Fruit fly (Drosophila melanogaster) whole organism, wandering third instar larva: Measurements from ENCODE around the gene Bx.

Experiments
- Abd-B ChIP-seq: fragments of >200 bp; optimal IDR thresholded peaks from 2 replicates; lab custom pipeline; 2017; ENCODE audit warnings: missing biosample characterization, missing genetic modification characterization
- CG32264 ChIP-seq: fragments of 200-800 bp; sonication (Bioruptor generic); optimal IDR thresholded peaks from 2 replicates; lab custom pipeline; 2016; ENCODE audit warnings: missing biosample characterization, missing genetic modification characterization
- CG9705 ChIP-seq: fragments of 200-800 bp; sonication (Bioruptor generic); optimal IDR thresholded peaks from 2 replicates; lab custom pipeline; 2018; ENCODE audit warnings: missing biosample characterization, mild to moderate bottlenecking, missing genetic modification characterization
- CrebA ChIP-seq: fragments of 200-800 bp; sonication (Bioruptor generic); optimal IDR thresholded peaks from 2 replicates; lab custom pipeline; 2016; ENCODE audit warnings: missing biosample characterization, mild to moderate bottlenecking, missing genetic modification characterization, borderline replicate concordance
- Dfd ChIP-seq: fragments of >200 bp; optimal IDR thresholded peaks from 2 replicates; lab custom pipeline; 2017; ENCODE audit warnings: missing biosample characterization, missing genetic modification characterization
- Dif ChIP-seq: fragments of 200-275, 200-300 bp; sonication (Bioruptor generic); optimal IDR thresholded peaks from 2 replicates; lab custom pipeline; 2018; ENCODE audit warnings: missing biosample characterization, missing genetic modification characterization; ENCODE audit not compliant: partially characterized antibody
- GATAd ChIP-seq: sonication (Bioruptor generic); optimal IDR thresholded peaks from 2 replicates; lab custom pipeline; 2016; ENCODE audit warnings: missing biosample characterization, missing genetic modification characterization
- HLH106 ChIP-seq: fragments of 200-800 bp; optimal IDR thresholded peaks from 3 replicates; lab custom pipeline; 2019; ENCODE audit warnings: missing biosample characterization, mild to moderate bottlenecking, missing genetic modification characterization, moderate library complexity
- Hnf4 ChIP-seq: fragments of 200-800 bp; sonication (Bioruptor generic); optimal IDR thresholded peaks from 2 replicates; lab custom pipeline; 2016; ENCODE audit warnings: missing biosample characterization, mild to moderate bottlenecking, missing genetic modification characterization
- Hr78 ChIP-seq: fragments of >200 bp; optimal IDR thresholded peaks from 2 replicates; lab custom pipeline; 2017; ENCODE audit warnings: missing biosample characterization, missing genetic modification characterization
- Hr83 ChIP-seq: fragments of 200-300 bp; sonication (Bioruptor generic); optimal IDR thresholded peaks from 2 replicates; lab custom pipeline; 2016; ENCODE audit warnings: missing biosample characterization, mild to moderate bottlenecking, missing genetic modification characterization, moderate library complexity; ENCODE audit not compliant: poor library complexity, severe bottlenecking
- Jra ChIP-seq: sonication (Bioruptor generic); optimal IDR thresholded peaks from 2 replicates; lab custom pipeline; 2016; ENCODE audit warnings: missing biosample characterization, missing genetic modification characterization
- Mio ChIP-seq: sonication (Bioruptor generic); optimal IDR thresholded peaks from 2 replicates; lab custom pipeline; 2016; ENCODE audit warnings: missing biosample characterization, missing genetic modification characterization
- Myc ChIP-seq: fragments of >200 bp; optimal IDR thresholded peaks from 2 replicates; lab custom pipeline; 2017
- N ChIP-seq: fragments of >200 bp; optimal IDR thresholded peaks from 2 replicates; lab custom pipeline; 2018; ENCODE audit warnings: missing biosample characterization, missing external identifiers, missing genetic modification characterization
- OdsH ChIP-seq: fragments of 200-800 bp; sonication (Bioruptor generic); optimal IDR thresholded peaks from 2 replicates; lab custom pipeline; 2016; ENCODE audit warnings: missing biosample characterization, mild to moderate bottlenecking, missing genetic modification characterization
- Rel ChIP-seq, 2 experiments: fragments of 200-800 bp; sonication (Bioruptor generic) in 1 of 2; optimal IDR thresholded peaks; 2 replicates in 1 of 2; 3 replicates in 1 of 2; lab custom pipeline; 2016 to 2019; ENCODE audit warnings: mild to moderate bottlenecking in 2 of 2, missing biosample characterization in 2 of 2, missing genetic modification characterization in 2 of 2, moderate library complexity in 1 of 2
- Sp1 ChIP-seq: fragments of 200-800 bp; sonication (Bioruptor generic); optimal IDR thresholded peaks from 3 replicates; lab custom pipeline; 2019; ENCODE audit warnings: missing biosample characterization, mild to moderate bottlenecking, missing genetic modification characterization, moderate library complexity
- Vsx2 ChIP-seq: fragments of 200-300, 225-300 bp; sonication (Bioruptor generic); optimal IDR thresholded peaks from 2 replicates; lab custom pipeline; 2018; ENCODE audit warnings: missing biosample characterization, missing genetic modification characterization; ENCODE audit not compliant: partially characterized antibody
- br ChIP-seq: fragments of 200-800 bp; sonication (Bioruptor generic); optimal IDR thresholded peaks from 2 replicates; lab custom pipeline; 2016; ENCODE audit warnings: missing biosample characterization, missing genetic modification characterization
- brk ChIP-seq: fragments of 200-800 bp; sonication (Bioruptor generic); optimal IDR thresholded peaks from 2 replicates; lab custom pipeline; 2016; ENCODE audit warnings: missing biosample characterization, mild to moderate bottlenecking, missing genetic modification characterization
- dl ChIP-seq, 2 experiments: fragments of 175-275, 200-275 bp in 1 of 2; fragments of 200-275 bp in 1 of 2; sonication (Bioruptor generic); optimal IDR thresholded peaks; lab custom pipeline; 2018; ENCODE audit warnings: mild to moderate bottlenecking in 2 of 2, missing biosample characterization in 2 of 2, missing genetic modification characterization in 2 of 2, moderate library complexity in 2 of 2; ENCODE audit not compliant: partially characterized antibody in 2 of 2, insufficient read depth in 1 of 2
- dmrt93B ChIP-seq: fragments of 200-800 bp; sonication (Bioruptor generic); optimal IDR thresholded peaks from 2 replicates; lab custom pipeline; 2018; ENCODE audit warnings: missing biosample characterization, mild to moderate bottlenecking, missing genetic modification characterization
- dsf ChIP-seq: sonication (Bioruptor generic); optimal IDR thresholded peaks from 2 replicates; lab custom pipeline; 2016; ENCODE audit warnings: missing biosample characterization, missing genetic modification characterization, borderline replicate concordance
- ey ChIP-seq: fragments of 200-800 bp; sonication (Bioruptor generic); optimal IDR thresholded peaks from 2 replicates; lab custom pipeline; 2016; ENCODE audit warnings: missing biosample characterization, missing genetic modification characterization
- foxo ChIP-seq, 2 experiments: fragments of 200-800 bp; sonication (Bioruptor generic); optimal IDR thresholded peaks; 2 replicates in 1 of 2; 3 replicates in 1 of 2; lab custom pipeline; 2016 to 2017; ENCODE audit warnings: missing biosample characterization in 2 of 2, missing genetic modification characterization in 2 of 2
- fru ChIP-seq: fragments of 200-800 bp; sonication (Bioruptor generic); optimal IDR thresholded peaks from 3 replicates; lab custom pipeline; 2016; ENCODE audit warnings: missing biosample characterization, mild to moderate bottlenecking, missing genetic modification characterization
- h ChIP-seq: fragments of 200-800 bp; sonication (Bioruptor generic); optimal IDR thresholded peaks from 3 replicates; lab custom pipeline; 2016; ENCODE audit warnings: missing biosample characterization, mild to moderate bottlenecking, missing genetic modification characterization
- jim ChIP-seq: fragments of 175-275, 200-325 bp; sonication (Bioruptor generic); optimal IDR thresholded peaks from 2 replicates; lab custom pipeline; 2016; ENCODE audit warnings: missing biosample characterization, mild to moderate bottlenecking, missing genetic modification characterization
- lola ChIP-seq: fragments of >200 bp; optimal IDR thresholded peaks from 2 replicates; lab custom pipeline; 2017; ENCODE audit warnings: missing biosample characterization, missing genetic modification characterization
- pan ChIP-seq: fragments of >200 bp; optimal IDR thresholded peaks from 2 replicates; lab custom pipeline; 2017
- psq ChIP-seq: fragments of 200-800 bp; sonication (Bioruptor generic); optimal IDR thresholded peaks from 3 replicates; lab custom pipeline; 2017; ENCODE audit warnings: missing biosample characterization, mild to moderate bottlenecking, missing genetic modification characterization, moderate library complexity
- rgr ChIP-seq: fragments of 200-800 bp; sonication (Bioruptor generic); optimal IDR thresholded peaks from 3 replicates; lab custom pipeline; 2016; ENCODE audit warnings: missing biosample characterization, mild to moderate bottlenecking, missing genetic modification characterization
- sage ChIP-seq: fragments of 200-800 bp; sonication (Bioruptor generic); optimal IDR thresholded peaks from 2 replicates; lab custom pipeline; 2016; ENCODE audit warnings: missing biosample characterization, mild to moderate bottlenecking, missing genetic modification characterization
- sv ChIP-seq: fragments of 200-800 bp; sonication (Bioruptor generic); optimal IDR thresholded peaks from 3 replicates; lab custom pipeline; 2016; ENCODE audit warnings: missing biosample characterization, missing genetic modification characterization
- tai ChIP-seq: sonication (Bioruptor generic); optimal IDR thresholded peaks from 2 replicates; lab custom pipeline; 2016; ENCODE audit warnings: missing biosample characterization, missing genetic modification characterization
- usp ChIP-seq: fragments of >200 bp; optimal IDR thresholded peaks from 2 replicates; lab custom pipeline; 2017; ENCODE audit warnings: missing biosample characterization, missing genetic modification characterization
- woc ChIP-seq: sonication (Bioruptor generic); optimal IDR thresholded peaks from 2 replicates; lab custom pipeline; 2016; ENCODE audit warnings: missing biosample characterization, mild to moderate bottlenecking, missing genetic modification characterization

Gene Bx

dm6 chrX:18524594-18525266 lies 9.5 kb downstream of the Bx start:
- peak; percentile 15 for TF ChIP-seq fru (GFP tag; lab: Kevin White, UChicago)
- TF ChIP-seq CG9705 (GFP tag; lab: Kevin White, UChicago), result no peak
- peak; percentile 11 for TF ChIP-seq br (GFP tag; lab: Kevin White, UChicago)
- TF ChIP-seq Sp1 (GFP tag; lab: Kevin White, UChicago), result peak; percentile 24
- TF ChIP-seq CrebA, result no peak
- TF ChIP-seq dmrt93B (GFP tag; lab: Kevin White, UChicago), result peak; percentile 8
- peak in 1 of 2 experiments; percentile 45 for TF ChIP-seq foxo (GFP tag; optimal IDR thresholded peaks at IDR 0.05; lab: Kevin White, UChicago)
- TF ChIP-seq woc (GFP tag; lab: Kevin White, UChicago), result no peak
- TF ChIP-seq h, result peak; percentile 1
- peak; percentile 15 for TF ChIP-seq HLH106 (tag; lab: Kevin White, UChicago)
- TF ChIP-seq, all 38 proteins: peak for 7

dm6 chrX:18528166-18528733 lies 13.0 kb downstream of the Bx start, which contains the start of the genes CG15042 and CG15047:
CG15042 (minus strand) TSS chrX:18528266.
CG15047 (plus strand) TSS chrX:18528683.
- TF ChIP-seq rgr (no peak), sage (no peak), CG32264 (GFP tag; lab: Kevin White, UChicago) (no peak), CrebA (no peak), Vsx2 (no peak), lola (GFP tag; lab: Kevin White, UChicago) (no peak), Myc (lab: Kevin White, UChicago) (no peak), woc (GFP tag; lab: Kevin White, UChicago) (no peak), Sp1 (GFP tag; lab: Kevin White, UChicago) (no peak), dsf (GFP tag; lab: Kevin White, UChicago) (no peak)

- no peak for TF ChIP-seq N (GFP tag; lab: Kevin White, UChicago)
- TF ChIP-seq rgr, result peak; percentile 40
- no peak for TF ChIP-seq lola (GFP tag; lab: Kevin White, UChicago)
- no peak for TF ChIP-seq sv (GFP tag; lab: Kevin White, UChicago)
- peak; percentile 20 for TF ChIP-seq OdsH (GFP tag; lab: Kevin White, UChicago)
- no peak for TF ChIP-seq jim (GFP tag; lab: Kevin White, UChicago)
- TF ChIP-seq Vsx2, result no peak
- TF ChIP-seq brk (GFP tag; lab: Kevin White, UChicago), result no peak
- no peak for TF ChIP-seq CG9705 (GFP tag; lab: Kevin White, UChicago)
- TF ChIP-seq fru (GFP tag; lab: Kevin White, UChicago), result peak; percentile 31
- TF ChIP-seq Rel (GFP tag; optimal IDR thresholded peaks at IDR 0.05; lab: Kevin White, UChicago), result no peak
- TF ChIP-seq Rel (tag; optimal IDR thresholded peaks at IDR 0.05; lab: Kevin White, UChicago), result no peak
- no peak for TF ChIP-seq Hr78 (GFP tag; lab: Kevin White, UChicago)
- TF ChIP-seq Hr83, result no peak
- TF ChIP-seq Mio (GFP tag; lab: Kevin White, UChicago), result no peak
- TF ChIP-seq h, result peak; percentile 15
- no peak for TF ChIP-seq Jra (GFP tag; lab: Kevin White, UChicago)
- no peak for TF ChIP-seq tai (GFP tag; lab: Kevin White, UChicago)
- TF ChIP-seq GATAd (GFP tag; lab: Kevin White, UChicago), result no peak
- TF ChIP-seq br (GFP tag; lab: Kevin White, UChicago), result no peak
- TF ChIP-seq Dif (GFP tag; lab: Kevin White, UChicago), result no peak
- TF ChIP-seq Myc (lab: Kevin White, UChicago), result no peak
- TF ChIP-seq Sp1 (GFP tag; lab: Kevin White, UChicago), result peak; percentile 28
- TF ChIP-seq Hnf4 (GFP tag; lab: Kevin White, UChicago), result no peak
- peak in 1 of 2 experiments; percentile 31 for TF ChIP-seq foxo (GFP tag; optimal IDR thresholded peaks at IDR 0.05; lab: Kevin White, UChicago)
- peak; percentile 2 for TF ChIP-seq psq (GFP tag; lab: Kevin White, UChicago)
- no peak for TF ChIP-seq usp (GFP tag; lab: Kevin White, UChicago)
- no peak for TF ChIP-seq woc (GFP tag; lab: Kevin White, UChicago)
- no peak for TF ChIP-seq dl (GFP tag; optimal IDR thresholded peaks at IDR 0.05; lab: Kevin White, UChicago; ENCODE audit: insufficient read depth in 1 of 2, partially characterized antibody in 2 of 2)
- no peak for TF ChIP-seq dmrt93B (GFP tag; lab: Kevin White, UChicago)
- TF ChIP-seq dsf (GFP tag; lab: Kevin White, UChicago), result no peak
- no peak for TF ChIP-seq CrebA
- no peak for TF ChIP-seq Dfd
- no peak for TF ChIP-seq pan (lab: Kevin White, UChicago)
- TF ChIP-seq sage, result no peak
- TF ChIP-seq Abd-B, result no peak
- peak; percentile 32 for TF ChIP-seq ey (GFP tag; lab: Kevin White, UChicago)
- peak; percentile 19 for TF ChIP-seq HLH106 (tag; lab: Kevin White, UChicago)
- no peak for TF ChIP-seq CG32264 (GFP tag; lab: Kevin White, UChicago)
Observed at dm6 chrX:18533308-18533707, 18.1 kb downstream of the Bx start.
